Worm (Caenorhabditis elegans): ENCODE results near the gene abl-1.

Gene abl-1

ce11 chrX:10637048-10637928, 13.3 kb upstream of the abl-1 start:
- TF ChIP-seq nfya-1 (tag; optimal IDR thresholded peaks at IDR 0.05): peak; percentile 78
- no peak for TF ChIP-seq Y22D7AL.16 (tag; optimal IDR thresholded peaks at IDR 0.05)
- TF ChIP-seq C38D4.7 (GFP tag; optimal IDR thresholded peaks at IDR 0.05): no peak
- no peak for TF ChIP-seq ceh-48 (tag; optimal IDR thresholded peaks at IDR 0.05)
- no peak for TF ChIP-seq ztf-16 (tag; optimal IDR thresholded peaks at IDR 0.05)
- TF ChIP-seq ceh-18 (tag; optimal IDR thresholded peaks at IDR 0.05): peak; percentile 92
- no peak for TF ChIP-seq ama-1 (optimal IDR thresholded peaks at IDR 0.05)
- peak; percentile 37 for TF ChIP-seq unc-55 (GFP tag; optimal IDR thresholded peaks at IDR 0.05)
- TF ChIP-seq ets-4 (tag; optimal IDR thresholded peaks at IDR 0.05): peak; percentile 48
- TF ChIP-seq unc-3 (GFP tag; conservative IDR thresholded peaks at IDR 0.05): peak; percentile 5; the same call in 1 of the 2 replicates
- no peak for TF ChIP-seq unc-3 (tag; optimal IDR thresholded peaks at IDR 0.05)
- TF ChIP-seq K02D7.2 (tag; optimal IDR thresholded peaks at IDR 0.05): no peak
- TF ChIP-seq che-1 (tag; optimal IDR thresholded peaks at IDR 0.05): no peak
- no peak for TF ChIP-seq pha-2 (tag; optimal IDR thresholded peaks at IDR 0.05)
- peak; percentile 16 for TF ChIP-seq elt-2 (tag; optimal IDR thresholded peaks at IDR 0.05)
- peak; percentile 34 for TF ChIP-seq ceh-14 (tag; optimal IDR thresholded peaks at IDR 0.05)
- no peak for TF ChIP-seq tbx-7 (tag; optimal IDR thresholded peaks at IDR 0.05)
- TF ChIP-seq zip-5 (tag; optimal IDR thresholded peaks at IDR 0.05): no peak
- TF ChIP-seq tbx-2 (tag; optimal IDR thresholded peaks at IDR 0.05): peak; percentile 78
- peak; percentile 83 for TF ChIP-seq pros-1 (tag; optimal IDR thresholded peaks at IDR 0.05)
- TF ChIP-seq hlh-30 (tag; optimal IDR thresholded peaks at IDR 0.05; ENCODE audit: insufficient read depth): no peak
- TF ChIP-seq rnt-1 (tag; optimal IDR thresholded peaks at IDR 0.05): peak; percentile 62
- peak; percentile 84 for TF ChIP-seq ceh-31 (tag; optimal IDR thresholded peaks at IDR 0.05)
- peak; percentile 27 for TF ChIP-seq ceh-2 (tag; optimal IDR thresholded peaks at IDR 0.05)
- peak; percentile 62 for TF ChIP-seq elt-4 (tag; optimal IDR thresholded peaks at IDR 0.05)
- TF ChIP-seq sdc-2 (tag; optimal IDR thresholded peaks at IDR 0.05): peak; percentile 23
- no peak for TF ChIP-seq pax-1 (tag; optimal IDR thresholded peaks at IDR 0.05)
- TF ChIP-seq dmd-4 (tag; optimal IDR thresholded peaks at IDR 0.05; ENCODE audit: borderline replicate concordance): peak; percentile 64
- TF ChIP-seq T23F11.4 (GFP tag; optimal IDR thresholded peaks at IDR 0.05): peak; percentile 4
- TF ChIP-seq eyg-1 (tag; optimal IDR thresholded peaks at IDR 0.05): no peak
- no peak for TF ChIP-seq syd-9 (tag; optimal IDR thresholded peaks at IDR 0.05)
- TF ChIP-seq ceh-45 (GFP tag; IDR thresholded peaks at IDR 0.05): no peak
- TF ChIP-seq hlh-8 (tag; optimal IDR thresholded peaks at IDR 0.05): no peak
- no peak for TF ChIP-seq unc-86 (tag; optimal IDR thresholded peaks at IDR 0.05)
- TF ChIP-seq F13H6.1 (tag; optimal IDR thresholded peaks at IDR 0.05): peak; percentile 75
- TF ChIP-seq gmeb-2 (tag; optimal IDR thresholded peaks at IDR 0.05): no peak
- TF ChIP-seq unc-42 (tag; optimal IDR thresholded peaks at IDR 0.05): peak; percentile 65
- TF ChIP-seq odd-2 (tag; optimal IDR thresholded peaks at IDR 0.05): no peak
- TF ChIP-seq C08G9.2 (tag; optimal IDR thresholded peaks at IDR 0.05): peak; percentile 65
- TF ChIP-seq ceh-30 (tag; optimal IDR thresholded peaks at IDR 0.05): peak; percentile 10
- TF ChIP-seq fkh-6 (tag; optimal IDR thresholded peaks at IDR 0.05): no peak
- no peak for TF ChIP-seq pha-4 (tag; optimal IDR thresholded peaks at IDR 0.05)
- TF ChIP-seq madf-2 (tag; optimal IDR thresholded peaks at IDR 0.05): no peak
- TF ChIP-seq ceh-34 (tag; optimal IDR thresholded peaks at IDR 0.05): peak; percentile 70
- no peak for TF ChIP-seq hlh-13 (GFP tag; optimal IDR thresholded peaks at IDR 0.05)
- TF ChIP-seq K09A11.1 (tag; optimal IDR thresholded peaks at IDR 0.05; ENCODE audit: insufficient read depth): no peak
- no peak for TF ChIP-seq sox-4 (tag; optimal IDR thresholded peaks at IDR 0.05)

Data from whole organism, late embryonic.